Worm (Caenorhabditis elegans) whole organism, late embryonic: ENCODE data around the gene Y55D5A.1.

Experiments
- C08G9.2 ChIP-seq: sonication (generic microtip); optimal IDR thresholded peaks from 2 replicates; lab custom pipeline; 2016; ENCODE audit warnings: mild to moderate bottlenecking, missing genetic modification characterization, moderate library complexity, missing compliant biosample characterization
- F13H6.1 ChIP-seq: sonication (generic microtip); optimal IDR thresholded peaks from 2 replicates; lab custom pipeline; 2016; ENCODE audit warnings: missing genetic modification characterization, missing compliant biosample characterization
- K02D7.2 ChIP-seq: sonication (generic microtip); optimal IDR thresholded peaks from 2 replicates; lab custom pipeline; 2017; ENCODE audit warnings: mild to moderate bottlenecking, missing genetic modification characterization, missing compliant biosample characterization
- K09A11.1 ChIP-seq: sonication (generic microtip); optimal IDR thresholded peaks from 2 replicates; lab custom pipeline; 2017; ENCODE audit warnings: antibody characterized with exemption, mild to moderate bottlenecking, missing genetic modification characterization, missing compliant biosample characterization; ENCODE audit not compliant: insufficient read depth
- Y22D7AL.16 ChIP-seq: sonication (generic microtip); optimal IDR thresholded peaks from 2 replicates; lab custom pipeline; 2016; ENCODE audit warnings: missing genetic modification characterization, missing compliant biosample characterization
- ceh-2 ChIP-seq: sonication (generic microtip); optimal IDR thresholded peaks from 2 replicates; lab custom pipeline; 2016; ENCODE audit warnings: missing genotype, missing genetic modification characterization, missing compliant biosample characterization
- ceh-24 ChIP-seq: sonication (generic microtip); optimal IDR thresholded peaks from 2 replicates; lab custom pipeline; 2016; ENCODE audit warnings: mild to moderate bottlenecking, missing genetic modification characterization, missing compliant biosample characterization
- ceh-30 ChIP-seq: fragments of 150-350 bp; optimal IDR thresholded peaks from 2 replicates; lab custom pipeline; 2014; ENCODE audit warnings: missing biosample characterization, missing genetic modification characterization
- ceh-45 ChIP-seq: fragments of 200-800 bp; sonication (Bioruptor generic); IDR thresholded peaks from 2 replicates; pipeline ENCODE4 v1.3.6; 2022; ENCODE audit warnings: missing genetic modification reagents, missing genetic modification characterization, missing compliant biosample characterization
- ceh-48 ChIP-seq: sonication (generic microtip); optimal IDR thresholded peaks from 2 replicates; lab custom pipeline; 2016; ENCODE audit warnings: missing genetic modification characterization, inconsistent platforms, missing compliant biosample characterization
- ceh-6 ChIP-seq: fragments of 200-800 bp; sonication (Bioruptor generic); optimal IDR thresholded peaks from 2 replicates; lab custom pipeline; 2018; ENCODE audit warnings: mild to moderate bottlenecking, missing genetic modification characterization, missing compliant biosample characterization
- eyg-1 ChIP-seq: sonication (generic microtip); optimal IDR thresholded peaks from 2 replicates; lab custom pipeline; 2016; ENCODE audit warnings: missing genotype, missing genetic modification characterization, missing compliant biosample characterization
- fax-1 ChIP-seq: sonication (generic microtip); optimal IDR thresholded peaks from 2 replicates; lab custom pipeline; 2016; ENCODE audit warnings: missing genotype, missing genetic modification characterization, missing compliant biosample characterization
- fkh-10 ChIP-seq: fragments of 150-350 bp; optimal IDR thresholded peaks from 2 replicates; lab custom pipeline; 2014; ENCODE audit warnings: missing biosample characterization, missing genetic modification reagents, missing genetic modification characterization
- hlh-13 ChIP-seq: fragments of 200-800 bp; sonication (Bioruptor generic); optimal IDR thresholded peaks from 2 replicates; lab custom pipeline; 2018; ENCODE audit warnings: mild to moderate bottlenecking, missing genetic modification characterization, missing compliant biosample characterization
- hlh-8 ChIP-seq: sonication (generic microtip); optimal IDR thresholded peaks from 2 replicates; lab custom pipeline; 2016; ENCODE audit warnings: missing genotype, missing genetic modification characterization, missing compliant biosample characterization
- lim-6 ChIP-seq: sonication (generic microtip); optimal IDR thresholded peaks from 2 replicates; lab custom pipeline; 2016; ENCODE audit warnings: missing genetic modification characterization, missing compliant biosample characterization
- nfya-1 ChIP-seq: sonication (generic microtip); optimal IDR thresholded peaks from 2 replicates; lab custom pipeline; 2017; ENCODE audit warnings: missing genetic modification characterization, mild to moderate bottlenecking, missing compliant biosample characterization, antibody characterized with exemption, moderate library complexity
- nhr-11 ChIP-seq: fragments of 150-350 bp; optimal IDR thresholded peaks from 2 replicates; lab custom pipeline; 2014; ENCODE audit warnings: missing biosample characterization, missing genetic modification characterization
- nhr-232 ChIP-seq: sonication (generic microtip); optimal IDR thresholded peaks from 2 replicates; lab custom pipeline; 2016; ENCODE audit warnings: missing genetic modification characterization, missing compliant biosample characterization
- odd-2 ChIP-seq: sonication (generic microtip); optimal IDR thresholded peaks from 2 replicates; lab custom pipeline; 2017; ENCODE audit warnings: antibody characterized with exemption, mild to moderate bottlenecking, missing genetic modification characterization, missing compliant biosample characterization
- pag-3 ChIP-seq: sonication (generic microtip); optimal IDR thresholded peaks from 2 replicates; lab custom pipeline; 2016; ENCODE audit warnings: missing compliant biosample characterization, missing genetic modification characterization, borderline replicate concordance
- pat-9 ChIP-seq: fragments of 200-800 bp; sonication (Bioruptor generic); optimal IDR thresholded peaks from 2 replicates; lab custom pipeline; 2018; ENCODE audit warnings: mild to moderate bottlenecking, missing genetic modification characterization, moderate library complexity, missing compliant biosample characterization
- pax-1 ChIP-seq: fragments of 150-350 bp; optimal IDR thresholded peaks from 2 replicates; lab custom pipeline; 2014; ENCODE audit warnings: missing biosample characterization, missing genetic modification characterization
- pha-2 ChIP-seq: sonication (generic microtip); optimal IDR thresholded peaks from 2 replicates; lab custom pipeline; 2017; ENCODE audit warnings: mild to moderate bottlenecking, missing genetic modification characterization, missing compliant biosample characterization
- pqm-1 ChIP-seq: sonication (generic microtip); optimal IDR thresholded peaks from 2 replicates; lab custom pipeline; 2016; ENCODE audit warnings: missing genetic modification characterization, missing compliant biosample characterization
- sdc-2 ChIP-seq: sonication (generic microtip); optimal IDR thresholded peaks from 2 replicates; lab custom pipeline; 2016; ENCODE audit warnings: missing genotype, missing genetic modification characterization, missing compliant biosample characterization
- sox-2 ChIP-seq: fragments of 200-800 bp; sonication (Bioruptor generic); IDR thresholded peaks from 2 replicates; pipeline ENCODE4 v1.3.6; 2022; ENCODE audit warnings: missing genetic modification reagents, missing genetic modification characterization, missing compliant biosample characterization
- tbx-2 ChIP-seq: sonication (generic microtip); optimal IDR thresholded peaks from 2 replicates; lab custom pipeline; 2016; ENCODE audit warnings: missing genetic modification characterization, missing compliant biosample characterization
- tbx-7 ChIP-seq: sonication (generic microtip); optimal IDR thresholded peaks from 2 replicates; lab custom pipeline; 2016; ENCODE audit warnings: missing genotype, missing genetic modification characterization, missing compliant biosample characterization

The Y55D5A.1 gene

DNA sequence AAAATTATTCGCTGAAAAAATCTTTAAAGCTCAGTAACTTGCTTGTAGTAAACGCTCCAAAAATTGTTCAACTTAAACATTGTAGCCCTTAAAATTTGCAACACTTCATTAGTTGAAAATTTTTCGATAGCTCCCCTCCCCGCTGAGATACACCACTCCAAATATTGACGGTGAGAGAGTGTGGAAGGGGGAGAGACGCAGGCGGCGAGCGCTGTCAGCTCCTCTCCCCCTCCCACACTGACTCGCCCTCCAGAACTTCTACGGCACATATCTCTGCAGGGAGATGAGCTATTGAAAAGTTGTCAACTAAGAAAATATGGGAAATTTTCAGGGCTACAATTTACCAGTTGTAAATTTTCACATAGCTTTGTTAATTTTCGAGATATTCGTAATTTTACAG is 10.0 kb downstream of the Y55D5A.1 start:
- no peak for TF ChIP-seq C08G9.2
- no peak for TF ChIP-seq fkh-10
- TF ChIP-seq ceh-45 (GFP tag; lab: Robert Waterston, UW): no peak
- TF ChIP-seq odd-2 (tag; lab: Kevin White, UChicago): no peak
- no peak for TF ChIP-seq K02D7.2 (tag; lab: Kevin White, UChicago)
- TF ChIP-seq tbx-2: no peak
- TF ChIP-seq lim-6 (tag; lab: Kevin White, UChicago): no peak
- no peak for TF ChIP-seq pha-2 (tag; lab: Kevin White, UChicago)
- no peak for TF ChIP-seq pax-1 (tag; lab: Kevin White, UChicago)
- no peak for TF ChIP-seq ceh-6 (GFP tag; lab: Kevin White, UChicago)
- no peak for TF ChIP-seq nhr-11 (tag; lab: Kevin White, UChicago)
- no peak for TF ChIP-seq ceh-24 (tag; lab: Kevin White, UChicago)
- no peak for TF ChIP-seq eyg-1 (tag; lab: Kevin White, UChicago)
- TF ChIP-seq ceh-30 (tag; lab: Kevin White, UChicago): no peak
- no peak for TF ChIP-seq Y22D7AL.16 (tag; lab: Kevin White, UChicago)

ce11 chrIII:2993963-2994362 is 11.8 kb downstream of the Y55D5A.1 start:
- no peak for TF ChIP-seq tbx-7
- no peak for TF ChIP-seq fkh-10
- TF ChIP-seq nhr-232 (tag; lab: Kevin White, UChicago): no peak
- no peak for TF ChIP-seq F13H6.1 (tag; lab: Kevin White, UChicago)
- no peak for TF ChIP-seq pqm-1
- TF ChIP-seq ceh-48: peak; percentile 81

- TF ChIP-seq pag-3 (tag; lab: Kevin White, UChicago) (no peak), ceh-48 (peak; percentile 62)
Measured at ce11 chrIII:2995288-2995687, 13.1 kb downstream of the Y55D5A.1 start.

ce11 chrIII:3011644-3012043 is 29.4 kb downstream of the Y55D5A.1 start:
- 0 out of 2 replicates have a peak, but pooled peaks have one; percentile 44 for TF ChIP-seq ceh-45 (GFP tag; lab: Robert Waterston, UW)

- no peak for TF ChIP-seq odd-2 (tag; lab: Kevin White, UChicago)
- no peak for TF ChIP-seq tbx-7
- no peak for TF ChIP-seq hlh-8 (tag; lab: Kevin White, UChicago)
- TF ChIP-seq, all 69 proteins: peak for 0
Measured at ce11 chrIII:3018822-3019221, 36.6 kb downstream of the Y55D5A.1 start.

DNA sequence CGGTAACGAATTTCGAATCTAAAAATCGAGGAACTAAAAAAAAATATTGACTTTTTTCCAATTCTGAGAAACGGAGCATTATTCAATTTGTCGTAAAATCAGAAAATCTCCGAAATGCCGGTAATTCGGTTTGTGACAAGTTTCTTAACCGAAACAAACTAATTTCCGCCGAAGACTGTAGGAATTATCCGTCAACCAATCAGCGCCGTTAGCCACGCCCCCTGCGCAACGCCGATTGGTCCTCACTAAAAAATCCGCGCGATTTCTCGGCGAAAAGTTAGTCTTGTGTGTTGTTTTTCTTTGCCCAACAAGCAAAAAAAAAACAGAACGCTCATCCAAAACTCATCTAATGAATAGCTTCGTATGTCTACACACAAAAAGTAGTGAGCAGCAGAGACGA is 37.8 kb downstream of the Y55D5A.1 start:
- TF ChIP-seq hlh-13 (GFP tag; lab: Kevin White, UChicago) (no peak), K09A11.1 (tag; lab: Kevin White, UChicago) (no peak), pat-9 (tag; lab: Kevin White, UChicago) (no peak), fkh-10 (no peak), ceh-2 (tag; lab: Kevin White, UChicago) (no peak), sox-2 (GFP tag; lab: Robert Waterston, UW) (no peak), ceh-30 (tag; lab: Kevin White, UChicago) (no peak), nfya-1 (tag; lab: Kevin White, UChicago) (peak; percentile 60), Y22D7AL.16 (tag; lab: Kevin White, UChicago) (no peak)

DNA sequence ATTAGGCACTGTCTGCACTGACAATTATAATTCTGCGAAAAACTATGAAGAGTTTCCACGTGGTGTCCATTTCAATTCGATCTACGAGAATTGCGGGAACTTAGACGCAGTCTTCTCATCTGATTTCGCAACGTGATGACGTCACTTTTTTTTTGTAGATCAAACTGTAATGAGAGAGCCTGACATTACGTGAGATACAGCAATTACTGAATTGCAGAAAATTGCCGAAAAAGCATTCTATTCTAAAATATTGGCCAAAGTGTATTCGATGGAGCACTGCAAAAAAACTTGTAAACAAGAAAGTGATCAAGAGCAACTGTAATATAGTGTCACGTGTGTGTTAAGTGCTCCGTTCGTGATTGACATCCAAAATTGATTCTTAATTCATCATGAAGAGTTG is 44.5 kb downstream of the Y55D5A.1 start:
- TF ChIP-seq sdc-2: no peak
- TF ChIP-seq fax-1 (tag; lab: Kevin White, UChicago): no peak
- TF ChIP-seq pat-9 (tag; lab: Kevin White, UChicago): no peak
- TF ChIP-seq ceh-6 (GFP tag; lab: Kevin White, UChicago): no peak
